Worm (Caenorhabditis elegans) whole organism, young adult: ENCODE measurements around the gene Y66H1A.5.

Source experiments
- hmg-1.2 ChIP-seq: fragments of 200-800 bp; sonication (Bioruptor generic); IDR thresholded peaks from 2 replicates; pipeline ENCODE4 v1.3.6; 2022; ENCODE audit warnings: missing genetic modification reagents, missing genetic modification characterization, missing compliant biosample characterization
- let-526 ChIP-seq: fragments of 200-800 bp; sonication (Bioruptor generic); IDR thresholded peaks from 2 replicates; pipeline ENCODE4 v1.3.6; 2022; ENCODE audit warnings: missing genetic modification reagents, missing genetic modification characterization, missing compliant biosample characterization

DNA sequence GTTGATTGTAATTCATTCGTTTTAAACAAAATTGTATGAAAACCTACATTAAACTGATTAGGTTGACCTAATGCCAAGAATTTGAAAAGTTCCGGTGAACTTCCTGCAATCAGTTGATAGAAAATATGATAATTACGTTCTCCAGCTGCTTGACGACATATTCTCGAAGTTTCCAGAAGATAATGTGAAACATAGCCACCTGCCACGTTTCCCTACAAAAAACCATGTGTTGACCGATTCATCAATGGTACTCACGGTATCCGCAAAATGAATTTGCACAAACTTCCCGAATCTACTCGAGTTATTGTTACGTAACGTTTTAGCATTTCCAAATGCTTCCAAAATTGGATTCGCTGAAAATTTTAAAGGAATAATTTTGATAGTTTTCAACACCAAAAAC is 9.5 kb upstream of the Y66H1A.5 start:
- no peak for TF ChIP-seq hmg-1.2
- TF ChIP-seq let-526 (GFP tag; lab: Robert Waterston, UW) = no peak
